Worm (Caenorhabditis elegans): ENCODE results near the gene Y46H3C.7.

ce11 chrV:1666904-1667303, 26.9 kb downstream of the Y46H3C.7 start, which contains the start of gene K04F1.8:
- TF ChIP-seq mxl-1 (tag; optimal IDR thresholded peaks at IDR 0.05) (no peak), nhr-120 (GFP tag; IDR thresholded peaks at IDR 0.05) (no peak), aptf-2 (GFP tag; conservative IDR thresholded peaks at IDR 0.05) (no peak), ceh-79 (tag; optimal IDR thresholded peaks at IDR 0.05) (no peak), ama-1 (optimal IDR thresholded peaks at IDR 0.05) (no peak), ama-1 (GFP tag; optimal IDR thresholded peaks at IDR 0.05) (no peak), snpc-3.4 (tag; optimal IDR thresholded peaks at IDR 0.05) (no peak), unc-130 (GFP tag; optimal IDR thresholded peaks at IDR 0.05) (no peak), sdz-38 (tag; optimal IDR thresholded peaks at IDR 0.05) (no peak), let-526 (GFP tag; IDR thresholded peaks at IDR 0.05) (no peak), him-1 (tag; optimal IDR thresholded peaks at IDR 0.05) (no peak), ceh-100 (GFP tag; IDR thresholded peaks at IDR 0.05) (no peak), nhr-90 (tag; optimal IDR thresholded peaks at IDR 0.05) (no peak), F37B4.10 (GFP tag; IDR thresholded peaks at IDR 0.05) (no peak)

Data from whole organism, young adult.